Fruit fly (Drosophila melanogaster) whole organism, embryonic: ENCODE data around the gene Rab35.
A peak's percentile ranks its signal among the peaks of the same experiment; 100 is the strongest.

Source experiments
- Atf6 ChIP-seq: fragments of 200-800 bp; sonication (Bioruptor generic); IDR thresholded peaks from 2 replicates; pipeline ENCODE4 v1.3.6; 2022; ENCODE audit warnings: missing biosample characterization, missing genetic modification characterization
- CG10654 ChIP-seq: fragments of 200-800 bp; sonication (Bioruptor generic); optimal IDR thresholded peaks from 2 replicates; lab custom pipeline; 2016; ENCODE audit warnings: missing biosample characterization, missing genetic modification characterization
- CG11247 ChIP-seq: fragments of 200-800 bp; sonication (Bioruptor generic); IDR thresholded peaks from 2 replicates; pipeline ENCODE4 v1.3.6; 2022; ENCODE audit warnings: missing biosample characterization, missing genetic modification characterization
- CG11504 ChIP-seq: fragments of 200-800 bp; sonication (Bioruptor generic); optimal IDR thresholded peaks from 3 replicates; lab custom pipeline; 2019; ENCODE audit warnings: missing biosample characterization, mild to moderate bottlenecking, missing genetic modification characterization, moderate library complexity
- CG12104 ChIP-seq: fragments of 200-800 bp; sonication (Bioruptor generic); optimal IDR thresholded peaks from 3 replicates; lab custom pipeline; 2016; ENCODE audit warnings: missing biosample characterization, missing genetic modification characterization
- CG12659 ChIP-seq: fragments of 200-800 bp; sonication (Bioruptor generic); optimal IDR thresholded peaks from 3 replicates; lab custom pipeline; 2017; ENCODE audit warnings: mild to moderate bottlenecking, missing biosample characterization, missing genetic modification reagents, missing genetic modification characterization
- CG12744 ChIP-seq: fragments of 200-800 bp; sonication (Bioruptor generic); optimal IDR thresholded peaks from 2 replicates; lab custom pipeline; 2016; ENCODE audit warnings: missing biosample characterization, missing genetic modification characterization
- CG1529 ChIP-seq: fragments of 200-800 bp; sonication (Bioruptor generic); optimal IDR thresholded peaks from 3 replicates; lab custom pipeline; 2018; ENCODE audit warnings: missing biosample characterization, missing genetic modification characterization
- CG1603 ChIP-seq: fragments of 200-800 bp; sonication (Bioruptor generic); optimal IDR thresholded peaks from 2 replicates; lab custom pipeline; 2019; ENCODE audit warnings: missing biosample characterization, mild to moderate bottlenecking, missing genetic modification characterization, moderate library complexity
- CG17186 ChIP-seq: fragments of 200-800 bp; sonication (Bioruptor generic); optimal IDR thresholded peaks from 3 replicates; lab custom pipeline; 2017; ENCODE audit warnings: missing biosample characterization, missing genetic modification reagents, missing genetic modification characterization
- CG31365 ChIP-seq: fragments of 200-800 bp; sonication (Bioruptor generic); optimal IDR thresholded peaks from 2 replicates; lab custom pipeline; 2018; ENCODE audit warnings: missing biosample characterization, mild to moderate bottlenecking, missing genetic modification characterization
- CG32767 ChIP-seq: fragments of 200-800 bp; sonication (Bioruptor generic); IDR thresholded peaks from 2 replicates; pipeline ENCODE4 v1.3.6; 2022; ENCODE audit warnings: missing biosample characterization, missing genetic modification characterization
- CG34224 ChIP-seq: fragments of 200-800 bp; sonication (Bioruptor generic); IDR thresholded peaks from 3 replicates; pipeline ENCODE4 v1.3.6; 2022; ENCODE audit warnings: missing biosample characterization, missing genetic modification characterization; ENCODE audit not compliant: partially characterized antibody
- CG3995 ChIP-seq: fragments of 200-800 bp; sonication (Bioruptor generic); optimal IDR thresholded peaks from 3 replicates; lab custom pipeline; 2016; ENCODE audit warnings: missing biosample characterization, missing genetic modification characterization
- CG6272 ChIP-seq: fragments of 200-800 bp; sonication (Bioruptor generic); IDR thresholded peaks from 2 replicates; pipeline ENCODE4 v1.3.6; 2022; ENCODE audit warnings: missing biosample characterization, missing genetic modification characterization
- CG6689 ChIP-seq: fragments of 200-800 bp; sonication (Bioruptor generic); IDR thresholded peaks from 2 replicates; pipeline ENCODE4 v1.3.6; 2022; ENCODE audit warnings: missing biosample characterization, missing genetic modification characterization
- CG7928 ChIP-seq: fragments of 200-800 bp; sonication (Bioruptor generic); optimal IDR thresholded peaks from 2 replicates; lab custom pipeline; 2017; ENCODE audit warnings: missing biosample characterization, mild to moderate bottlenecking, missing genetic modification characterization
- CG8359 ChIP-seq: fragments of 200-800 bp; sonication (Bioruptor generic); optimal IDR thresholded peaks from 2 replicates; lab custom pipeline; 2017; ENCODE audit warnings: missing biosample characterization, mild to moderate bottlenecking, missing genetic modification characterization, borderline replicate concordance
- CG8765 ChIP-seq: fragments of 200-800 bp; sonication (Bioruptor generic); IDR thresholded peaks from 2 replicates; pipeline ENCODE4 v1.3.6; 2022; ENCODE audit warnings: missing biosample characterization, missing genetic modification characterization
- HLH3B ChIP-seq: fragments of 200-800 bp; sonication (Bioruptor generic); IDR thresholded peaks from 2 replicates; pipeline ENCODE4 v1.3.6; 2022; ENCODE audit warnings: missing biosample characterization, missing genetic modification characterization
- HLHmδ ChIP-seq: fragments of 200-800 bp; sonication (Bioruptor generic); optimal IDR thresholded peaks from 2 replicates; lab custom pipeline; 2018; ENCODE audit warnings: missing biosample characterization, mild to moderate bottlenecking, missing genetic modification characterization, moderate library complexity
- Hr39 ChIP-seq: fragments of >200 bp; optimal IDR thresholded peaks from 2 replicates; lab custom pipeline; 2017
- Kr ChIP-seq: fragments of 200-800 bp; sonication (Bioruptor generic); optimal IDR thresholded peaks from 2 replicates; lab custom pipeline; 2017; ENCODE audit warnings: missing biosample characterization, mild to moderate bottlenecking, missing genetic modification characterization
- Med ChIP-seq: fragments of 200-800 bp; sonication (Bioruptor generic); peaks from one replicate; lab custom pipeline; 2016; ENCODE audit warnings: missing biosample characterization, missing genetic modification characterization, mild to moderate bottlenecking, inconsistent platforms, moderate library complexity
- Meics ChIP-seq: fragments of 200-800 bp; sonication (Bioruptor generic); optimal IDR thresholded peaks from 2 replicates; lab custom pipeline; 2017; ENCODE audit warnings: missing biosample characterization, mild to moderate bottlenecking, missing genetic modification characterization
- Six4 ChIP-seq: fragments of 200-800 bp; sonication (Bioruptor generic); optimal IDR thresholded peaks from 2 replicates; lab custom pipeline; 2016; ENCODE audit warnings: missing biosample characterization, missing genetic modification characterization
- Spps ChIP-seq: fragments of 200-800 bp; sonication (Bioruptor generic); optimal IDR thresholded peaks from 2 replicates; lab custom pipeline; 2018; ENCODE audit warnings: missing biosample characterization, mild to moderate bottlenecking, missing genetic modification characterization
- Stat92E ChIP-seq, 3 experiments: fragments of >200 bp in 2 of 3; fragments of 200-800 bp in 1 of 3; sonication (Bioruptor generic) in 1 of 3; optimal IDR thresholded peaks; 2 replicates each; lab custom pipeline; 2017 to 2019; ENCODE audit warnings: missing biosample characterization in 3 of 3, missing genetic modification characterization in 3 of 3, mild to moderate bottlenecking in 1 of 3, moderate library complexity in 1 of 3
- Xbp1 ChIP-seq: fragments of 200-800 bp; sonication (Bioruptor generic); optimal IDR thresholded peaks from 3 replicates; lab custom pipeline; 2016; ENCODE audit warnings: missing biosample characterization, mild to moderate bottlenecking, missing genetic modification characterization
- ash1 ChIP-seq: fragments of 200-800 bp; sonication (Bioruptor generic); optimal IDR thresholded peaks from 2 replicates; lab custom pipeline; 2018; ENCODE audit warnings: missing biosample characterization, mild to moderate bottlenecking, missing genetic modification characterization
- br ChIP-seq: fragments of >200 bp; optimal IDR thresholded peaks from 2 replicates; lab custom pipeline; 2017
- cg ChIP-seq: fragments of 200-800 bp; sonication (Bioruptor generic); optimal IDR thresholded peaks from 3 replicates; lab custom pipeline; 2019; ENCODE audit warnings: missing biosample characterization, mild to moderate bottlenecking, missing genetic modification characterization, moderate library complexity
- crp ChIP-seq, 2 experiments: fragments of 200-800 bp; sonication (Bioruptor generic); optimal IDR thresholded peaks; 2 replicates in 1 of 2; 3 replicates in 1 of 2; lab custom pipeline; 2017; ENCODE audit warnings: missing biosample characterization in 2 of 2, missing genetic modification characterization in 2 of 2, mild to moderate bottlenecking in 1 of 2, moderate library complexity in 1 of 2
- dmrt11E ChIP-seq: fragments of 200-800 bp; sonication (Bioruptor generic); optimal IDR thresholded peaks from 3 replicates; lab custom pipeline; 2018; ENCODE audit warnings: missing biosample characterization, mild to moderate bottlenecking, missing genetic modification characterization, moderate library complexity
- dysf ChIP-seq: fragments of 200-800 bp; sonication (Bioruptor generic); IDR thresholded peaks from 3 replicates; pipeline ENCODE4 v1.3.6; 2022; ENCODE audit warnings: missing biosample characterization, missing genetic modification characterization
- emc ChIP-seq: fragments of 200-800 bp; sonication (Bioruptor generic); optimal IDR thresholded peaks from 2 replicates; lab custom pipeline; 2016; ENCODE audit warnings: missing biosample characterization, missing genetic modification characterization
- ems ChIP-seq: fragments of 200-800 bp; sonication (Bioruptor generic); optimal IDR thresholded peaks from 3 replicates; lab custom pipeline; 2016; ENCODE audit warnings: missing biosample characterization, missing genetic modification characterization
- fru ChIP-seq: fragments of >200 bp; optimal IDR thresholded peaks from 2 replicates; lab custom pipeline; 2017
- ftz-f1 ChIP-seq: fragments of 200-800 bp; sonication (Bioruptor generic); optimal IDR thresholded peaks from 2 replicates; lab custom pipeline; 2016; ENCODE audit warnings: missing biosample characterization, missing genetic modification characterization
- gem ChIP-seq: fragments of 200-800 bp; sonication (Bioruptor generic); optimal IDR thresholded peaks from 2 replicates; lab custom pipeline; 2019; ENCODE audit warnings: missing biosample characterization, mild to moderate bottlenecking, missing genetic modification characterization, moderate library complexity
- gsb-n ChIP-seq: fragments of 200-800 bp; sonication (Bioruptor generic); optimal IDR thresholded peaks from 3 replicates; lab custom pipeline; 2018; ENCODE audit warnings: missing biosample characterization, mild to moderate bottlenecking, missing genetic modification characterization
- insv ChIP-seq, 2 experiments: fragments of 200-800 bp; sonication (Bioruptor generic); optimal IDR thresholded peaks; 3 replicates each; lab custom pipeline; 2016 to 2018; ENCODE audit warnings: missing biosample characterization in 2 of 2, missing genetic modification characterization in 2 of 2
- jing ChIP-seq: fragments of 200-800 bp; sonication (Bioruptor generic); optimal IDR thresholded peaks from 2 replicates; lab custom pipeline; 2018; ENCODE audit warnings: missing biosample characterization, mild to moderate bottlenecking, missing genetic modification characterization
- pan ChIP-seq, 4 experiments: fragments of >200 bp in 3 of 4; fragments of 200-800 bp in 1 of 4; sonication (Bioruptor generic) in 1 of 4; optimal IDR thresholded peaks in 3 of 4; IDR thresholded peaks in 1 of 4; 2 replicates each; pipeline versions ENCODE4 v1.3.6 to Lab custom; 2017 to 2022; ENCODE audit warnings: missing biosample characterization in 2 of 4, missing genetic modification characterization in 2 of 4, mixed read lengths in 1 of 4
- pb ChIP-seq: fragments of 200-800 bp; sonication (Bioruptor generic); optimal IDR thresholded peaks from 3 replicates; lab custom pipeline; 2016; ENCODE audit warnings: missing biosample characterization, missing genetic modification characterization
- repo ChIP-seq: fragments of 200-800 bp; sonication (Bioruptor generic); optimal IDR thresholded peaks from 2 replicates; lab custom pipeline; 2016; ENCODE audit warnings: missing biosample characterization, missing genetic modification characterization
- rib ChIP-seq: fragments of 200-800 bp; sonication (Bioruptor generic); IDR thresholded peaks from 2 replicates; pipeline ENCODE4 v1.3.6; 2022; ENCODE audit warnings: missing biosample characterization, missing genetic modification characterization
- sisA ChIP-seq: fragments of 200-800 bp; sonication (Bioruptor generic); IDR thresholded peaks from 2 replicates; pipeline ENCODE4 v1.3.6; 2022; ENCODE audit warnings: missing biosample characterization, missing genetic modification characterization
- twi ChIP-seq: fragments of 200-800 bp; optimal IDR thresholded peaks from 2 replicates; lab custom pipeline; 2019; ENCODE audit warnings: missing biosample characterization, mild to moderate bottlenecking, missing genetic modification characterization, moderate library complexity
- unpg ChIP-seq: fragments of 200-800 bp; sonication (Bioruptor generic); optimal IDR thresholded peaks from 3 replicates; lab custom pipeline; 2018; ENCODE audit warnings: missing biosample characterization, mild to moderate bottlenecking, missing genetic modification characterization, moderate library complexity
- yki ChIP-seq: fragments of >200 bp; optimal IDR thresholded peaks from 3 replicates; lab custom pipeline; 2018

Gene Rab35

dm6 chrX:20173464-20173995 lies 13.9 kb upstream of the Rab35 start, which contains the start of gene AnxB10 (continued):
- TF ChIP-seq CG32767 (GFP tag; lab: Robert Waterston, UW): 0 out of 2 replicates have a peak, but pooled peaks have one; percentile 18
- no peak for TF ChIP-seq CG8359
- TF ChIP-seq ems: peak; percentile 47
- no peak for TF ChIP-seq crp (GFP tag; optimal IDR thresholded peaks at IDR 0.05; lab: Kevin White, UChicago)
- TF ChIP-seq CG34224 (GFP tag; lab: Robert Waterston, UW): no peak
- peak; percentile 20 for TF ChIP-seq jing (GFP tag; lab: Kevin White, UChicago)
- TF ChIP-seq yki (lab: Kevin White, UChicago): no peak
- TF ChIP-seq CG6689 (GFP tag; lab: Robert Waterston, UW): peak; percentile 75
- TF ChIP-seq gem: peak; percentile 74
- TF ChIP-seq fru: no peak
- TF ChIP-seq pan (optimal IDR thresholded peaks at IDR 0.05; lab: Kevin White, UChicago): no peak
- TF ChIP-seq pan (GFP tag; optimal IDR thresholded peaks at IDR 0.05 in 1 of 2, IDR thresholded peaks at IDR 0.05 in 1 of 2): peak in 1 of 2 experiments; percentile 66
- peak; percentile 36; the same call in 1 of the 2 replicates for TF ChIP-seq Atf6
- TF ChIP-seq CG12744 (GFP tag; lab: Kevin White, UChicago): no peak
- TF ChIP-seq gsb-n (tag; lab: Kevin White, UChicago): peak; percentile 14
- peak; percentile 77 for TF ChIP-seq Meics (GFP tag; lab: Kevin White, UChicago)
- peak; percentile 43; the same call in 1 of the 2 replicates for TF ChIP-seq sisA (GFP tag; lab: Robert Waterston, UW)
- peak; percentile 33 for TF ChIP-seq pb
- no peak for TF ChIP-seq rib (GFP tag; lab: Robert Waterston, UW)
- no peak for TF ChIP-seq CG31365 (tag; lab: Kevin White, UChicago)
- no peak for TF ChIP-seq CG17186 (GFP tag; lab: Kevin White, UChicago)
- peak; percentile 42 for TF ChIP-seq CG12104 (GFP tag; lab: Kevin White, UChicago)
- TF ChIP-seq insv (GFP tag; optimal IDR thresholded peaks at IDR 0.05; lab: Kevin White, UChicago): no peak
- TF ChIP-seq unpg (GFP tag; lab: Kevin White, UChicago): peak; percentile 29
- TF ChIP-seq Spps (tag; lab: Kevin White, UChicago): no peak
- TF ChIP-seq ash1 (GFP tag; lab: Kevin White, UChicago): no peak
- TF ChIP-seq Kr (GFP tag; lab: Kevin White, UChicago): no peak
- peak; percentile 56 for TF ChIP-seq CG10654 (GFP tag; lab: Kevin White, UChicago)
- peak; percentile 58 for TF ChIP-seq repo (GFP tag; lab: Kevin White, UChicago)
- no peak for TF ChIP-seq Stat92E (GFP tag; optimal IDR thresholded peaks at IDR 0.05; lab: Kevin White, UChicago)
- TF ChIP-seq CG6272 (GFP tag; lab: Robert Waterston, UW): no peak
- TF ChIP-seq cg (GFP tag; lab: Kevin White, UChicago): no peak
- no peak for TF ChIP-seq emc
- TF ChIP-seq twi (tag; lab: Kevin White, UChicago): no peak
- peak; percentile 68 for TF ChIP-seq Xbp1
- TF ChIP-seq Med (GFP tag; lab: Kevin White, UChicago): peak; percentile 84
- no peak for TF ChIP-seq CG11247 (GFP tag; lab: Robert Waterston, UW)
- peak; percentile 61 for TF ChIP-seq Six4
- TF ChIP-seq ftz-f1 (GFP tag; lab: Kevin White, UChicago): no peak
- peak; percentile 46 for TF ChIP-seq CG12659 (GFP tag; lab: Kevin White, UChicago)
- TF ChIP-seq HLH3B (GFP tag; lab: Robert Waterston, UW): peak; percentile 56; the same call in 1 of the 2 replicates
- no peak for TF ChIP-seq CG7928
- no peak for TF ChIP-seq CG8765 (GFP tag; lab: Robert Waterston, UW)
- TF ChIP-seq dysf (GFP tag; lab: Robert Waterston, UW): peak; percentile 73
- TF ChIP-seq CG11504 (tag; lab: Kevin White, UChicago): peak; percentile 86
- no peak for TF ChIP-seq HLHmδ (GFP tag; lab: Kevin White, UChicago)
- TF ChIP-seq dmrt11E (tag; lab: Kevin White, UChicago): no peak
- TF ChIP-seq CG1603 (tag; lab: Kevin White, UChicago): no peak
- TF ChIP-seq Hr39 (lab: Kevin White, UChicago): no peak
- no peak for TF ChIP-seq br (lab: Kevin White, UChicago)
- TF ChIP-seq CG3995: peak; percentile 13
- peak; percentile 35 for TF ChIP-seq CG1529 (GFP tag; lab: Kevin White, UChicago)
